Fruit fly (Drosophila melanogaster) whole organism, embryonic: Measurements from ENCODE around the gene dlg1.

Experiments
- Adf1 ChIP-seq: fragments of 200-800 bp; sonication (Bioruptor generic); IDR thresholded peaks from 2 replicates; pipeline ENCODE4 v1.3.6; 2022; ENCODE audit warnings: missing biosample characterization, missing genetic modification characterization
- Bgb ChIP-seq: fragments of 200-800 bp; sonication (Bioruptor generic); IDR thresholded peaks from 2 replicates; pipeline ENCODE4 v1.3.6; 2022; ENCODE audit warnings: missing biosample characterization, missing genetic modification characterization; ENCODE audit not compliant: partially characterized antibody
- CG10147 ChIP-seq: fragments of 200-800 bp; sonication (Bioruptor generic); optimal IDR thresholded peaks from 2 replicates; lab custom pipeline; 2019; ENCODE audit warnings: missing biosample characterization, mild to moderate bottlenecking, missing genetic modification characterization, moderate library complexity
- CG10267 ChIP-seq: fragments of 200-800 bp; sonication (Bioruptor generic); optimal IDR thresholded peaks from 2 replicates; lab custom pipeline; 2018; ENCODE audit warnings: missing biosample characterization, mild to moderate bottlenecking, missing genetic modification characterization, moderate library complexity
- CG10366 ChIP-seq: fragments of 200-800 bp; sonication (Bioruptor generic); IDR thresholded peaks from 2 replicates; pipeline ENCODE4 v1.3.6; 2022; ENCODE audit warnings: missing biosample characterization, missing genetic modification characterization
- CG10565 ChIP-seq: fragments of 200-800 bp; sonication (Bioruptor generic); optimal IDR thresholded peaks from 3 replicates; lab custom pipeline; 2016; ENCODE audit warnings: missing biosample characterization, mild to moderate bottlenecking, missing genetic modification characterization
- CG10959 ChIP-seq: fragments of 200-800 bp; sonication (Bioruptor generic); IDR thresholded peaks from 2 replicates; pipeline ENCODE4 v1.3.6; 2022; ENCODE audit warnings: missing biosample characterization, missing genetic modification characterization
- CG12071 ChIP-seq: fragments of 200-800 bp; sonication (Bioruptor generic); optimal IDR thresholded peaks from 3 replicates; lab custom pipeline; 2018; ENCODE audit warnings: missing biosample characterization, mild to moderate bottlenecking, missing genetic modification characterization
- CG12391 ChIP-seq: fragments of 200-800 bp; sonication (Bioruptor generic); optimal IDR thresholded peaks from 3 replicates; lab custom pipeline; 2018; ENCODE audit warnings: missing biosample characterization, mild to moderate bottlenecking, missing genetic modification characterization, moderate library complexity
- CG14441 ChIP-seq: fragments of 200-800 bp; sonication (Bioruptor generic); IDR thresholded peaks from 2 replicates; pipeline ENCODE4 v1.3.6; 2022; ENCODE audit warnings: missing biosample characterization, missing genetic modification characterization
- CG16813 ChIP-seq: fragments of 200-800 bp; sonication (Bioruptor generic); IDR thresholded peaks from 3 replicates; pipeline ENCODE4 v1.3.6; 2022; ENCODE audit warnings: missing biosample characterization, missing genetic modification characterization; ENCODE audit not compliant: partially characterized antibody
- CG17802 ChIP-seq: fragments of 200-800 bp; sonication (Bioruptor generic); optimal IDR thresholded peaks from 2 replicates; lab custom pipeline; 2018; ENCODE audit warnings: missing biosample characterization, mild to moderate bottlenecking, missing genetic modification characterization, moderate library complexity
- CG31224 ChIP-seq: fragments of 200-800 bp; sonication (Bioruptor generic); IDR thresholded peaks from 2 replicates; pipeline ENCODE4 v1.3.6; 2022; ENCODE audit warnings: missing biosample characterization, missing genetic modification characterization
- CG31365 ChIP-seq: fragments of 200-800 bp; sonication (Bioruptor generic); optimal IDR thresholded peaks from 2 replicates; lab custom pipeline; 2018; ENCODE audit warnings: missing biosample characterization, mild to moderate bottlenecking, missing genetic modification characterization
- CG4820 ChIP-seq: fragments of 200-800 bp; sonication (Bioruptor generic); optimal IDR thresholded peaks from 3 replicates; lab custom pipeline; 2016; ENCODE audit warnings: missing biosample characterization, missing genetic modification characterization
- CG7987 ChIP-seq: fragments of 200-800 bp; sonication (Bioruptor generic); optimal IDR thresholded peaks from 2 replicates; lab custom pipeline; 2018; ENCODE audit warnings: missing biosample characterization, mild to moderate bottlenecking, missing genetic modification characterization, moderate library complexity
- CG8281 ChIP-seq: fragments of 200-800 bp; sonication (Bioruptor generic); optimal IDR thresholded peaks from 2 replicates; lab custom pipeline; 2018; ENCODE audit warnings: missing biosample characterization, mild to moderate bottlenecking, missing genetic modification characterization, moderate library complexity
- CG8478 ChIP-seq: fragments of >200 bp; optimal IDR thresholded peaks from 2 replicates; lab custom pipeline; 2018
- CG8924 ChIP-seq: fragments of 200-800 bp; optimal IDR thresholded peaks from 3 replicates; lab custom pipeline; 2019; ENCODE audit warnings: missing biosample characterization, mild to moderate bottlenecking, missing genetic modification characterization, moderate library complexity
- CG9727 ChIP-seq: fragments of 200-800 bp; sonication (Bioruptor generic); optimal IDR thresholded peaks from 3 replicates; lab custom pipeline; 2017; ENCODE audit warnings: missing biosample characterization, mild to moderate bottlenecking, missing genetic modification characterization
- CoRest ChIP-seq: fragments of 200-800 bp; sonication (Bioruptor generic); optimal IDR thresholded peaks from 3 replicates; lab custom pipeline; 2018; ENCODE audit warnings: missing biosample characterization, mild to moderate bottlenecking, missing genetic modification characterization, moderate library complexity
- CrebB ChIP-seq: fragments of 200-800 bp; sonication (Bioruptor generic); optimal IDR thresholded peaks from 3 replicates; lab custom pipeline; 2018; ENCODE audit warnings: missing biosample characterization, mild to moderate bottlenecking, missing genetic modification characterization
- D ChIP-seq, 2 experiments: fragments of 200-800 bp in 1 of 2; fragments of >200 bp in 1 of 2; sonication (Bioruptor generic) in 1 of 2; optimal IDR thresholded peaks; 2 replicates in 1 of 2; 3 replicates in 1 of 2; lab custom pipeline; 2017; ENCODE audit warnings: mild to moderate bottlenecking in 1 of 2, missing biosample characterization in 1 of 2, missing genetic modification characterization in 1 of 2, missing genetic modification reagents in 1 of 2
- Eip74EF ChIP-seq, 2 experiments: fragments of 200-800 bp in 1 of 2; fragments of >200 bp in 1 of 2; sonication (Bioruptor generic) in 1 of 2; optimal IDR thresholded peaks; 2 replicates each; lab custom pipeline; 2017 to 2019; ENCODE audit warnings: missing biosample characterization in 2 of 2, missing genetic modification characterization in 2 of 2, mild to moderate bottlenecking in 1 of 2, moderate library complexity in 1 of 2
- Elba2 ChIP-seq: fragments of 200-800 bp; sonication (Bioruptor generic); optimal IDR thresholded peaks from 3 replicates; lab custom pipeline; 2016; ENCODE audit warnings: missing biosample characterization, missing genetic modification characterization
- H15 ChIP-seq: fragments of 200-800 bp; sonication (Bioruptor generic); IDR thresholded peaks from 3 replicates; pipeline ENCODE4 v1.3.6; 2022; ENCODE audit warnings: missing biosample characterization, missing genetic modification characterization
- HLH3B ChIP-seq: fragments of 200-800 bp; sonication (Bioruptor generic); IDR thresholded peaks from 2 replicates; pipeline ENCODE4 v1.3.6; 2022; ENCODE audit warnings: missing biosample characterization, missing genetic modification characterization
- Hey ChIP-seq: fragments of 200-800 bp; sonication (Bioruptor generic); optimal IDR thresholded peaks from 3 replicates; lab custom pipeline; 2018; ENCODE audit warnings: missing biosample characterization, mild to moderate bottlenecking, missing genetic modification characterization
- MBD-R2 ChIP-seq: fragments of 200-800 bp; sonication (Bioruptor generic); IDR thresholded peaks from 2 replicates; pipeline ENCODE4 v1.3.6; 2022; ENCODE audit warnings: missing biosample characterization, missing genetic modification characterization
- Oaz ChIP-seq: fragments of 200-800 bp; sonication (Bioruptor generic); IDR thresholded peaks from 2 replicates; pipeline ENCODE4 v1.3.6; 2022; ENCODE audit warnings: missing biosample characterization, missing genetic modification characterization
- Rfx ChIP-seq: fragments of 200-800 bp; sonication (Bioruptor generic); IDR thresholded peaks from 2 replicates; pipeline ENCODE4 v1.3.6; 2022; ENCODE audit warnings: missing biosample characterization, missing genetic modification characterization
- abd-A ChIP-seq: fragments of 200-800 bp; sonication (Bioruptor generic); optimal IDR thresholded peaks from 3 replicates; lab custom pipeline; 2019; ENCODE audit warnings: missing biosample characterization, mild to moderate bottlenecking, missing genetic modification characterization, moderate library complexity
- ara ChIP-seq: fragments of 200-800 bp; sonication (Bioruptor generic); IDR thresholded peaks from 2 replicates; pipeline ENCODE4 v1.3.6; 2022; ENCODE audit warnings: missing biosample characterization, missing genetic modification characterization
- da ChIP-seq: fragments of 200-800 bp; sonication (Bioruptor generic); optimal IDR thresholded peaks from 2 replicates; lab custom pipeline; 2016; ENCODE audit warnings: missing biosample characterization, missing genetic modification characterization
- dati ChIP-seq: fragments of 200-800 bp; sonication (Bioruptor generic); IDR thresholded peaks from 2 replicates; pipeline ENCODE4 v1.3.6; 2022; ENCODE audit warnings: missing biosample characterization, missing genetic modification characterization
- grau ChIP-seq: fragments of 200-800 bp; optimal IDR thresholded peaks from 3 replicates; lab custom pipeline; 2019; ENCODE audit warnings: missing biosample characterization, mild to moderate bottlenecking, missing genetic modification characterization, moderate library complexity
- gt ChIP-seq: fragments of 200-800 bp; sonication (Bioruptor generic); IDR thresholded peaks from 2 replicates; pipeline ENCODE4 v1.3.6; 2022; ENCODE audit warnings: missing biosample characterization, missing genetic modification characterization
- lbe ChIP-seq: fragments of 200-800 bp; sonication (Bioruptor generic); optimal IDR thresholded peaks from 2 replicates; lab custom pipeline; 2016; ENCODE audit warnings: missing biosample characterization, mild to moderate bottlenecking, missing genetic modification characterization
- pita ChIP-seq: fragments of 200-800 bp; sonication (Bioruptor generic); optimal IDR thresholded peaks from 2 replicates; lab custom pipeline; 2017; ENCODE audit warnings: missing biosample characterization, mild to moderate bottlenecking, missing genetic modification characterization
- repo ChIP-seq: fragments of 200-800 bp; sonication (Bioruptor generic); optimal IDR thresholded peaks from 2 replicates; lab custom pipeline; 2016; ENCODE audit warnings: missing biosample characterization, missing genetic modification characterization
- run ChIP-seq: fragments of 200-800 bp; sonication (Bioruptor generic); optimal IDR thresholded peaks from 3 replicates; lab custom pipeline; 2018; ENCODE audit warnings: missing biosample characterization, mild to moderate bottlenecking, missing genetic modification characterization
- seq ChIP-seq: fragments of 200-800 bp; sonication (Bioruptor generic); IDR thresholded peaks from 2 replicates; pipeline ENCODE4 v1.3.6; 2022; ENCODE audit warnings: missing biosample characterization, missing genetic modification characterization
- tio ChIP-seq: fragments of 200-800 bp; sonication (Bioruptor generic); optimal IDR thresholded peaks from 2 replicates; lab custom pipeline; 2017; ENCODE audit warnings: missing biosample characterization, missing genetic modification characterization, inconsistent platforms
- tll ChIP-seq, 2 experiments: fragments of 200-800 bp in 1 of 2; fragments of >200 bp in 1 of 2; sonication (Bioruptor generic) in 1 of 2; optimal IDR thresholded peaks; 2 replicates each; lab custom pipeline; 2017 to 2019; ENCODE audit warnings: missing biosample characterization in 2 of 2, missing genetic modification characterization in 2 of 2, mild to moderate bottlenecking in 1 of 2, moderate library complexity in 1 of 2
- tna ChIP-seq: fragments of 200-800 bp; sonication (Bioruptor generic); IDR thresholded peaks from 2 replicates; pipeline ENCODE4 v1.3.6; 2022; ENCODE audit warnings: missing biosample characterization, missing genetic modification characterization; ENCODE audit not compliant: partially characterized antibody
- trem ChIP-seq: fragments of 200-800 bp; optimal IDR thresholded peaks from 3 replicates; lab custom pipeline; 2019; ENCODE audit warnings: missing biosample characterization, mild to moderate bottlenecking, missing genetic modification characterization, moderate library complexity
- vnd ChIP-seq: fragments of 200-800 bp; sonication (Bioruptor generic); IDR thresholded peaks from 3 replicates; pipeline ENCODE4 v1.3.6; 2022; ENCODE audit warnings: missing biosample characterization, missing genetic modification characterization; ENCODE audit not compliant: partially characterized antibody

Gene dlg1

dm6 chrX:11338973-11339867, 30.2 kb upstream of the dlg1 start (continued):
- TF ChIP-seq lbe (GFP tag; lab: Kevin White, UChicago) (no peak), CG4820 (GFP tag; lab: Kevin White, UChicago) (no peak), tio (GFP tag; lab: Kevin White, UChicago) (peak; percentile 4), pita (GFP tag; lab: Kevin White, UChicago) (no peak), grau (tag; lab: Kevin White, UChicago) (peak; percentile 59), vnd (peak; percentile 91), tll (GFP tag; optimal IDR thresholded peaks at IDR 0.05; lab: Kevin White, UChicago) (no peak), seq (GFP tag; lab: Robert Waterston, UW) (no peak), CG10267 (peak; percentile 45), MBD-R2 (peak; percentile 59), CG12391 (peak; percentile 63), abd-A (tag; lab: Kevin White, UChicago) (peak; percentile 35), Oaz (GFP tag; lab: Robert Waterston, UW) (no peak), HLH3B (GFP tag; lab: Robert Waterston, UW) (0 out of 2 replicates have a peak, but pooled peaks have one; percentile 10), run (no peak), trem (tag; lab: Kevin White, UChicago) (peak; percentile 75), Elba2 (GFP tag; lab: Kevin White, UChicago) (peak; percentile 97), CG17802 (tag; lab: Kevin White, UChicago) (no peak), CG31365 (no peak), H15 (GFP tag; lab: Robert Waterston, UW) (no peak), CG31224 (GFP tag; lab: Robert Waterston, UW) (no peak), Bgb (GFP tag; lab: Robert Waterston, UW) (peak; percentile 88), repo (GFP tag; lab: Kevin White, UChicago) (no peak), Adf1 (GFP tag; lab: Robert Waterston, UW) (no peak; the same call in 1 of the 2 replicates), CrebB (tag; lab: Kevin White, UChicago) (no peak), Hey (tag; lab: Kevin White, UChicago) (peak; percentile 10), CG9727 (no peak), CG16813 (GFP tag; lab: Robert Waterston, UW) (peak; percentile 91), CG7987 (no peak), CG10959 (no peak), ara (GFP tag; lab: Robert Waterston, UW) (no peak), CG10366 (GFP tag; lab: Robert Waterston, UW) (no peak; the same call in 1 of the 2 replicates), tna (GFP tag; lab: Robert Waterston, UW) (peak; percentile 82)

- peak; percentile 6; the same call in 1 of the 2 replicates for TF ChIP-seq MBD-R2
- no peak for TF ChIP-seq gt (GFP tag; lab: Robert Waterston, UW)
- TF ChIP-seq Eip74EF (GFP tag; optimal IDR thresholded peaks at IDR 0.05; lab: Kevin White, UChicago), result no peak
- TF ChIP-seq Rfx (GFP tag; lab: Robert Waterston, UW), result peak; percentile 2; the same call in 1 of the 2 replicates
- no peak for TF ChIP-seq D (optimal IDR thresholded peaks at IDR 0.05; lab: Kevin White, UChicago)
- no peak for TF ChIP-seq D (GFP tag; optimal IDR thresholded peaks at IDR 0.05; lab: Kevin White, UChicago)
- TF ChIP-seq CG10147 (GFP tag; lab: Kevin White, UChicago), result no peak
- no peak for TF ChIP-seq CG12071 (GFP tag; lab: Kevin White, UChicago)
- TF ChIP-seq CG14441, result no peak
- TF ChIP-seq dati (GFP tag; lab: Robert Waterston, UW), result no peak
- TF ChIP-seq CG10565 (GFP tag; lab: Kevin White, UChicago), result no peak
- TF ChIP-seq tna (GFP tag; lab: Robert Waterston, UW), result no peak
- no peak for TF ChIP-seq CoRest (tag; lab: Kevin White, UChicago)
- TF ChIP-seq CG8281 (tag; lab: Kevin White, UChicago), result no peak
- TF ChIP-seq da (GFP tag; lab: Kevin White, UChicago), result no peak
- no peak for TF ChIP-seq CG8478 (lab: Kevin White, UChicago)
- peak; percentile 57 for TF ChIP-seq CG8924
Measured at dm6 chrX:11339868-11340548, 29.5 kb upstream of the dlg1 start, which contains the start of the genes CG34348 and Kap3. TSS of gene CG34348 (plus strand) at chrX:11339873. TSS of gene Kap3 (minus strand) at chrX:11340084.
